Fruit fly (Drosophila melanogaster) whole organism, embryonic: ENCODE results near the gene CG10317.

Source experiments
- Atf6 ChIP-seq: fragments of 200-800 bp; sonication (Bioruptor generic); IDR thresholded peaks from 2 replicates; pipeline ENCODE4 v1.3.6; 2022; ENCODE audit warnings: missing biosample characterization, missing genetic modification characterization
- Bdp1 ChIP-seq: fragments of 200-800 bp; sonication (Bioruptor generic); optimal IDR thresholded peaks from 3 replicates; lab custom pipeline; 2016; ENCODE audit warnings: missing biosample characterization, missing genetic modification characterization
- CG10209 ChIP-seq: fragments of 200-800 bp; sonication (Bioruptor generic); optimal IDR thresholded peaks from 3 replicates; lab custom pipeline; 2017; ENCODE audit warnings: missing biosample characterization, mild to moderate bottlenecking, missing genetic modification characterization, missing genetic modification reagents
- CG15269 ChIP-seq: fragments of 200-800 bp; sonication (Bioruptor generic); optimal IDR thresholded peaks from 2 replicates; lab custom pipeline; 2018; ENCODE audit warnings: missing biosample characterization, mild to moderate bottlenecking, missing genetic modification characterization, moderate library complexity
- CG18476 ChIP-seq: fragments of 200-800 bp; sonication (Bioruptor generic); optimal IDR thresholded peaks from 2 replicates; lab custom pipeline; 2016; ENCODE audit warnings: missing biosample characterization, mild to moderate bottlenecking, missing genetic modification characterization
- CG42726 ChIP-seq: fragments of 200-800 bp; sonication (Bioruptor generic); IDR thresholded peaks from 2 replicates; pipeline ENCODE4 v1.3.6; 2022; ENCODE audit warnings: missing biosample characterization, missing genetic modification characterization; ENCODE audit not compliant: partially characterized antibody
- CG7839 ChIP-seq: fragments of 200-800 bp; sonication (Bioruptor generic); optimal IDR thresholded peaks from 3 replicates; lab custom pipeline; 2018; ENCODE audit warnings: missing biosample characterization, mild to moderate bottlenecking, missing genetic modification characterization, moderate library complexity
- CG7928 ChIP-seq: fragments of 200-800 bp; sonication (Bioruptor generic); optimal IDR thresholded peaks from 2 replicates; lab custom pipeline; 2017; ENCODE audit warnings: missing biosample characterization, mild to moderate bottlenecking, missing genetic modification characterization
- CG8290 ChIP-seq, 3 experiments: fragments of 200-800 bp; sonication (Bioruptor generic); optimal IDR thresholded peaks; 2 replicates each; lab custom pipeline; 2016 to 2019; ENCODE audit warnings: missing biosample characterization in 3 of 3, missing genetic modification characterization in 3 of 3, mild to moderate bottlenecking in 2 of 3, moderate library complexity in 1 of 3
- Doc2 ChIP-seq: fragments of 200-800 bp; sonication (Bioruptor generic); IDR thresholded peaks from 2 replicates; pipeline ENCODE4 v1.3.6; 2022; ENCODE audit warnings: missing biosample characterization, missing genetic modification characterization
- MBD-R2 ChIP-seq: fragments of 200-800 bp; sonication (Bioruptor generic); IDR thresholded peaks from 2 replicates; pipeline ENCODE4 v1.3.6; 2022; ENCODE audit warnings: missing biosample characterization, missing genetic modification characterization
- Mad ChIP-seq: fragments of 200-800 bp; sonication (Bioruptor generic); optimal IDR thresholded peaks from 2 replicates; lab custom pipeline; 2016; ENCODE audit warnings: missing biosample characterization, missing genetic modification characterization
- Side ChIP-seq: fragments of 200-800 bp; sonication (Bioruptor generic); optimal IDR thresholded peaks from 2 replicates; lab custom pipeline; 2016; ENCODE audit warnings: missing biosample characterization, missing genetic modification characterization
- bsh ChIP-seq, 2 experiments: fragments of 200-800 bp; sonication (Bioruptor generic); optimal IDR thresholded peaks; 2 replicates each; lab custom pipeline; 2017 to 2018; ENCODE audit warnings: mild to moderate bottlenecking in 2 of 2, missing biosample characterization in 2 of 2, missing genetic modification characterization in 2 of 2, moderate library complexity in 1 of 2
- dati ChIP-seq: fragments of 200-800 bp; sonication (Bioruptor generic); IDR thresholded peaks from 2 replicates; pipeline ENCODE4 v1.3.6; 2022; ENCODE audit warnings: missing biosample characterization, missing genetic modification characterization
- exex ChIP-seq: fragments of 200-800 bp; sonication (Bioruptor generic); optimal IDR thresholded peaks from 4 replicates; lab custom pipeline; 2018; ENCODE audit warnings: missing biosample characterization, mild to moderate bottlenecking, missing genetic modification characterization, moderate library complexity
- lab ChIP-seq: fragments of 200-800 bp; sonication (Bioruptor generic); optimal IDR thresholded peaks from 3 replicates; lab custom pipeline; 2017; ENCODE audit warnings: missing biosample characterization, missing genetic modification characterization, mild to moderate bottlenecking, moderate library complexity, missing genetic modification reagents
- rib ChIP-seq: fragments of 200-800 bp; sonication (Bioruptor generic); IDR thresholded peaks from 2 replicates; pipeline ENCODE4 v1.3.6; 2022; ENCODE audit warnings: missing biosample characterization, missing genetic modification characterization
- sens ChIP-seq: fragments of 200-800 bp; sonication (Bioruptor generic); peaks from one replicate; lab custom pipeline; 2016; ENCODE audit warnings: missing biosample characterization, missing genetic modification characterization
- usp ChIP-seq: fragments of >200 bp; optimal IDR thresholded peaks from 2 replicates; lab custom pipeline; 2017; ENCODE audit warnings: missing biosample characterization, missing genetic modification characterization

The CG10317 gene

DNA sequence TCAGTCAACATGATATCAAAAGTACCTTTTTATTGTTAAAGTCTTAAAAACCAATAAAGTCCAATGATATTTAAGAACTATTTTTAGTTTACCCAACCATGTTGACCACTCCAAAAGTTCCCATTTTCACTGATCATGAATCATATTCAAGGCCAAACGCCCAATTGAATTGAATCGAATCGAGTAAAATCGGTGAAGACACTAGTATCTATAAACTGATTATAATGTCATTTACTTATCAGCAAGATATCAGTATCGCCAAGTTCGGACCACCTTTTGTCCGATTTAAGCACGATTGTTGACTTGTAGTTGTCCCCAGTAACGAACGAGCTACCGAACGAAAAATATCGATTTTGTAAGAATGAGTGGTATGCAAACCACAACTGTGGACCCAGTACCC, 47.2 kb downstream of the CG10317 start, which contains the start of gene CG6901:
Gene CG6901 (plus strand): TSS at position 323 of the 400 bp plus-strand sequence.
- no peak for TF ChIP-seq bsh (GFP tag; optimal IDR thresholded peaks at IDR 0.05; lab: Kevin White, UChicago)
- peak; percentile 51 for TF ChIP-seq exex (tag; lab: Kevin White, UChicago)
- TF ChIP-seq Atf6 (GFP tag; lab: Robert Waterston, UW): no peak
- peak; percentile 76 for TF ChIP-seq lab (GFP tag; lab: Kevin White, UChicago)
- TF ChIP-seq CG7839 (tag; lab: Kevin White, UChicago): no peak
- TF ChIP-seq MBD-R2 (GFP tag; lab: Robert Waterston, UW): no peak
- peak; percentile 2 for TF ChIP-seq sens (GFP tag; lab: Kevin White, UChicago)
- TF ChIP-seq dati: no peak

dm6 chr3R:16321538-16321937, 48.8 kb downstream of the CG10317 start, which contains the start of gene CG44044:
TSS of gene CG44044 (plus strand) at chr3R:16321838.
- TF ChIP-seq CG18476 (GFP tag; lab: Kevin White, UChicago): peak; percentile 37
- no peak for TF ChIP-seq CG42726 (GFP tag; lab: Robert Waterston, UW)
- peak; percentile 56 for TF ChIP-seq Bdp1 (GFP tag; lab: Kevin White, UChicago)
- no peak for TF ChIP-seq usp (GFP tag; lab: Kevin White, UChicago)
- no peak for TF ChIP-seq CG10209 (GFP tag; lab: Kevin White, UChicago)
- TF ChIP-seq Mad: no peak
- TF ChIP-seq Side: no peak
- TF ChIP-seq CG15269 (tag; lab: Kevin White, UChicago): no peak
- no peak for TF ChIP-seq CG8290 (GFP tag; optimal IDR thresholded peaks at IDR 0.05; lab: Kevin White, UChicago)
- no peak for TF ChIP-seq CG8290 (tag; optimal IDR thresholded peaks at IDR 0.05; lab: Kevin White, UChicago)
- no peak for TF ChIP-seq rib (GFP tag; lab: Robert Waterston, UW)
- TF ChIP-seq CG7928 (GFP tag; lab: Kevin White, UChicago): no peak
- TF ChIP-seq Doc2 (GFP tag; lab: Robert Waterston, UW): no peak
- peak; percentile 9 for TF ChIP-seq sens (GFP tag; lab: Kevin White, UChicago)
